Worm (Caenorhabditis elegans): Measurements from ENCODE around the gene K02F6.1.
"Not testable (repeated sequence)": the region's sequence is repeated elsewhere in the genome, so short reads cannot be mapped to it uniquely, and the experiment has no call there.

K02F6.1 gene

DNA sequence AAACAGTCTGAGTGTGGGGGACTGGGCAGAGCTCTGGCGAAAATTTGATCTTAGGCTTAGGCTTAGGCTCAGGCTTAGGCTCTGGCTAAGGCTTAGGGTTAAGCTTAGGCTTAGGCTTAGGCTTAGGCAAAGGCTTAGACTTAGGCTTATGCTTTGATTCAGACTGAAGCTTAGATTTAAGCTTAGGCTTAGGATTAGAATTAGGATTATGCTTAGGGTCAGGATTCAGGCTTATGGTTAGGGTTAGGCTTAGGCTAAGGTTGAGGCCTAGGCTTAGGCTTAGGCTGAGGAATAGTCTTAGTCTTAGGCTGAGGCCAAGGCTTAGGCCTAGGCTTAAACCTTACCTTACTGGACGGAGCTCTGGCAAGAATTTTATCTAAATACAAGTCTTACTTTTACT lies 26.9 kb upstream of the K02F6.1 start:
- TF ChIP-seq lin-11 (tag; optimal IDR thresholded peaks at IDR 0.05) (no peak), F13H6.1 (tag; optimal IDR thresholded peaks at IDR 0.05) (no peak)

DNA sequence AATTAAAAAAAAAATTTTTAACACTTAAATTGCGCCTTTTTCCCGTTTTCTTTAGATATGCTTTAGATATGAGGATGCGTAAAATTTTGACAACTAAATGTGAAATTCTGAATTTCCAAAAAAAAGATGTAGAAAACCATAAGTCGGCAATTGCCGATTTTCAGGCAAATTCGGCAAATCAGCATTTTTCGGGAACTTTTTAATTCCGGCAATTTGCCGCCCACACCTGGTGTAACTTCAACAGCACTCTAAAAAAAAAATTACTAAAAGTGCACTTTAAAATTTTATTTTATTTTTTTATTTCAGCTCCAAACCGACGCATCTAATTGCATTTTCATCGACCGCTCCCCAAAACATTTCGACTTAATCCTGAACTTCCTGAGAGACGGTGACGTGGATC lies 23.3 kb upstream of the K02F6.1 start, which contains the start of gene K02F6.6:
TSS of gene K02F6.6 (plus strand) at position 301 of the 400 bp plus-strand sequence.
- TF ChIP-seq ztf-11 (tag; optimal IDR thresholded peaks at IDR 0.05) (no peak), nhr-237 (tag; optimal IDR thresholded peaks at IDR 0.05) (no peak), nhr-77 (tag; optimal IDR thresholded peaks at IDR 0.05) (no peak), nhr-11 (tag; optimal IDR thresholded peaks at IDR 0.05) (no peak), R02D3.7 (tag; optimal IDR thresholded peaks at IDR 0.05) (no peak), sma-9 (GFP tag; optimal IDR thresholded peaks at IDR 0.05) (no peak), sma-9 (tag; optimal IDR thresholded peaks at IDR 0.05) (no peak), mbf-1 (tag; optimal IDR thresholded peaks at IDR 0.05) (no peak), unc-62 (GFP tag; optimal IDR thresholded peaks at IDR 0.05) (no peak), egl-27 (tag; optimal IDR thresholded peaks at IDR 0.05) (no peak), fos-1 (tag; optimal IDR thresholded peaks at IDR 0.05) (no peak), nhr-21 (tag; optimal IDR thresholded peaks at IDR 0.05) (no peak), ceh-82 (tag; optimal IDR thresholded peaks at IDR 0.05) (no peak), zag-1 (tag; optimal IDR thresholded peaks at IDR 0.05) (no peak)

DNA sequence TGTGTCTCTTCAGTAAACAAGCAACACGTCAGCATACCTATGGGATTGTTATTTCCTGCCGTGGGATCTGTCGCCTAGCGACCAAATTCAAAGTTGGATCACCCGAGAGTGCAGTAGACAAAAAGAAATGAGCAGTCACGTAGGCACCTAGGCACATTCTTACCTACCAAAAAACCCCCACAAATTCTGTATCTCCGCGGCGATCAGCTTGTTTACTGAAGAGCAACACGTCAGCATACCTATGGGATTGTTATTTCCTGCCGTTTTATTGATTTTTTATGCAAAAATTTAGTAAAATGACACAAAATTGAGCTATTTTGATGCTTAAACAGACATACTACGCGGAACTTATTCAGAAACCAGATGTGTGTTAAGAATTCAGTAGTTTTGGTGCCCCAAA lies 19.3 kb upstream of the K02F6.1 start, which contains the start of gene K02F6.5:
TSS of gene K02F6.5 (plus strand) at position 301 of the 400 bp plus-strand sequence.
- not testable (repeated sequence) for TF ChIP-seq nhr-129 (tag; optimal IDR thresholded peaks at IDR 0.05); fos-1 (tag; optimal IDR thresholded peaks at IDR 0.05); Y55F3AM.14 (GFP tag; optimal IDR thresholded peaks at IDR 0.05)

DNA sequence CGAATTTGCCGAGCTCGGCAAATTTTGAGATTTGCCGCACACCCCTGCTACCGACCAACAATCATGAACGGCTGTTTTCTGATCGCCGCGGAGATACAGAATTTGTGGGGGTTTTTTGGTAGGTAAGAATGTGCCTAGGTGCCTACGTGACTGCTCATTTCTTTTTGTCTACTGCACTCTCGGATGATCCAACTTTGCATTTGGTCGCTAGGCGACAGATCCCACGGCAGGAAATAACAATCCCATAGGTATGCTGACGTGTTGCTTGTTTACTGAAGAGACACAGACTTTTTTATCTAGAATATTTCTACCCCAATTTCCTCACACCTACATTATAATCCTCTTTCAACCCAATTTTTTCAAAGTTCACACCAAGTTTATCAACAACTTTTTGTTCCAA lies 18.8 kb upstream of the K02F6.1 start, which contains the start of gene K02F6.8:
TSS of gene K02F6.8 (minus strand) at position 101 of the 400 bp plus-strand sequence.
- TF ChIP-seq zag-1 (tag; optimal IDR thresholded peaks at IDR 0.05); crh-2 (tag; optimal IDR thresholded peaks at IDR 0.05); sma-9 (GFP tag; optimal IDR thresholded peaks at IDR 0.05); sma-9 (tag; optimal IDR thresholded peaks at IDR 0.05): not testable (repeated sequence)

DNA sequence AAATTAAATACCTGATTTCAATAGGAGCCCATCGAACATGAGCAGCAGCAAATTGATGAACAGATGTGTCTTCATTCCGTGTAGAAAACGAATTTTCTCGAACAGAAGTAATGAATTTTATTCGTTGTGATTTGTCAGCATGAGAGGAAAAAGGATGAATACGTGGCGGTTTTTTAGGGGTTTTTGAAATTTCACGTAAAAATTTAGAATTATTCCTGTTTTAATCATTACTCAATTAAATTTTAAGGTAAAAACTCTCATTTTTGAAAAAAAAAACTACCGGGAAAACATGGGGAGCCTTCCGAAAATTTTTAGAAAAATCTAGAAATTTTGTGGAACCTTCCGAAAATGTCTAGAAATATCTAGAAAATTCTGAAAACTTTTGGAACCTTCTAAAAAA lies 16.0 kb upstream of the K02F6.1 start, which contains the start of gene K02F6.7:
TSS of gene K02F6.7 (minus strand) at position 101 of the 400 bp plus-strand sequence.
- TF ChIP-seq zag-1 (tag; optimal IDR thresholded peaks at IDR 0.05): no peak
- no peak for TF ChIP-seq mbf-1 (tag; optimal IDR thresholded peaks at IDR 0.05)
- TF ChIP-seq peb-1 (tag; optimal IDR thresholded peaks at IDR 0.05): no peak
- no peak for TF ChIP-seq nhr-129 (tag; optimal IDR thresholded peaks at IDR 0.05)
- TF ChIP-seq snpc-4 (tag; optimal IDR thresholded peaks at IDR 0.05): no peak
- no peak for TF ChIP-seq ztf-4 (tag; optimal IDR thresholded peaks at IDR 0.05)
- TF ChIP-seq aly-2 (tag; optimal IDR thresholded peaks at IDR 0.05): no peak
- TF ChIP-seq sma-3 (GFP tag; optimal IDR thresholded peaks at IDR 0.05): no peak
- no peak for TF ChIP-seq gmeb-1 (tag; optimal IDR thresholded peaks at IDR 0.05)
- no peak for TF ChIP-seq alr-1 (tag; optimal IDR thresholded peaks at IDR 0.05)
- TF ChIP-seq C34F6.9 (tag; optimal IDR thresholded peaks at IDR 0.05): no peak
- no peak for TF ChIP-seq nhr-21 (tag; optimal IDR thresholded peaks at IDR 0.05)
- no peak for TF ChIP-seq nhr-23 (tag; optimal IDR thresholded peaks at IDR 0.05)

DNA sequence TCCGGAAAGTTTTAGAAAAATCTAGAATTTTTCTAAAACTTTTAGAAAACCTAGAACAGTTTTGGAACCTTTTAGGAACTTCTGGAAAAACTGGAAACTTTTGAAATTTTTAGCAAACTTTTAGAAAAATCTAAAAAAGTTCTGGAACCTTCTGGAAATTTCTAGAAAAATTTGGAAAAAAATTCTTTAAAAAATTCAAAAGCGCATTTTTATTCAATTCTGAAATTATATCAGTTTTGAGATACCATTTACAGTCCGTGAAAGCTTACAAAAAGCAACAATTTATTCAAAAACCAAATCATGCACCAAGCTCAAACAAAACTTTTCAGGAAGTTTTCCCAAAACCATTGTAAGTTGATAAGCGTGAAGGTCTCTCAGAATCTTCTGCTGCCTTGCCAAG lies 15.6 kb upstream of the K02F6.1 start, which contains the start of gene K02F6.4:
TSS of gene K02F6.4 (plus strand) at position 301 of the 400 bp plus-strand sequence.
- TF ChIP-seq ama-1 (optimal IDR thresholded peaks at IDR 0.05) (no peak), mab-5 (tag; optimal IDR thresholded peaks at IDR 0.05) (no peak), sem-4 (tag; optimal IDR thresholded peaks at IDR 0.05) (no peak), nhr-21 (tag; optimal IDR thresholded peaks at IDR 0.05) (no peak), nhr-129 (tag; optimal IDR thresholded peaks at IDR 0.05) (no peak), gmeb-1 (tag; optimal IDR thresholded peaks at IDR 0.05) (no peak), lsy-2 (tag; optimal IDR thresholded peaks at IDR 0.05) (no peak), R02D3.7 (tag; optimal IDR thresholded peaks at IDR 0.05) (no peak), snpc-4 (tag; optimal IDR thresholded peaks at IDR 0.05) (no peak), peb-1 (tag; optimal IDR thresholded peaks at IDR 0.05) (no peak), elt-1 (tag; optimal IDR thresholded peaks at IDR 0.05) (no peak), lin-11 (tag; optimal IDR thresholded peaks at IDR 0.05) (no peak), zag-1 (tag; optimal IDR thresholded peaks at IDR 0.05) (no peak), alr-1 (tag; optimal IDR thresholded peaks at IDR 0.05) (no peak), unc-55 (GFP tag; optimal IDR thresholded peaks at IDR 0.05) (no peak)
